Comparison of ENCODE assay signal across 3 fruit fly cellular contexts in the genomic region with DNA sequence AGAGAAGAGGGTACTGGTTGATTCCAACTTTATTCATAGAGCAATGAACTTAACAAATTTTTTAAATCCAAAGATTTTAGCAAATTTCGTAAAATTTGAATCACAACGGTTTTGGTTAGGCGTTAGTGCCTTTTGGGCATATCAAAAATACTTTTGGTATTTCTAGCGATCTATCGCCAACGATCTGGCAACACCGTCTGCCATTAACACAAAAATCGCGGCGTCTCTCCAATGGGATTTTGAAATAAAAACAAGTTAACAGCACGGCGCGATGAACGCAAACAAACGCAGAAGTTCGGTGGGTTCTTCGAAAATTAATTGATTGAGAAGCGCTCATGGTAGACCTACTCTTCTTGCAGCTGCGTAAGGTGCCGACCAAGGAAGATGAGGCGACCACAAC.
TF ChIP-seq lines count a peak whose summit lies in the region.

A gene (plus strand): TSS at position 203 of the 400 bp plus-strand sequence.

- peak; percentile 3 to 32 for TF ChIP-seq CTCF in S2 (optimal IDR thresholded peaks at IDR 0.05; lab: Kevin White, UChicago)
- TF ChIP-seq CTCF in whole organism, embryonic (GFP tag; optimal IDR thresholded peaks at IDR 0.05; lab: Kevin White, UChicago), result peak; percentile 46

TF ChIP-seq in whole organism, adult, 20 proteins besides CTCF, POLR2A, EP300 and RAD21:
- peak; percentile 2 for TF ChIP-seq tj (GFP tag; optimal IDR thresholded peaks at IDR 0.05; lab: Kevin White, UChicago)
- TF ChIP-seq CG7045 (GFP tag; optimal IDR thresholded peaks at IDR 0.05; lab: Kevin White, UChicago), result no peak
- no peak for TF ChIP-seq CG14711 (tag; optimal IDR thresholded peaks at IDR 0.05; lab: Kevin White, UChicago)
- no peak for TF ChIP-seq CG7101 (tag; optimal IDR thresholded peaks at IDR 0.05; lab: Kevin White, UChicago)
- no peak for TF ChIP-seq toe (GFP tag; optimal IDR thresholded peaks at IDR 0.05; lab: Kevin White, UChicago)
- TF ChIP-seq CG12768 (GFP tag; optimal IDR thresholded peaks at IDR 0.05; lab: Kevin White, UChicago), result no peak
- TF ChIP-seq Hr96 (GFP tag; optimal IDR thresholded peaks at IDR 0.05; lab: Kevin White, UChicago), result no peak
- no peak for TF ChIP-seq cnc (optimal IDR thresholded peaks at IDR 0.05; lab: Kevin White, UChicago)
- no peak for TF ChIP-seq Mnt (GFP tag; optimal IDR thresholded peaks at IDR 0.05; lab: Kevin White, UChicago)
- TF ChIP-seq cic (GFP tag; optimal IDR thresholded peaks at IDR 0.05; lab: Kevin White, UChicago), result no peak
- peak; percentile 23 for TF ChIP-seq bab1 (GFP tag; optimal IDR thresholded peaks at IDR 0.05; lab: Kevin White, UChicago)
- TF ChIP-seq pad (GFP tag; optimal IDR thresholded peaks at IDR 0.05; lab: Kevin White, UChicago), result no peak
- no peak for TF ChIP-seq CG11617 (GFP tag; optimal IDR thresholded peaks at IDR 0.05; lab: Kevin White, UChicago)
- no peak for TF ChIP-seq CG33017 (tag; optimal IDR thresholded peaks at IDR 0.05; lab: Kevin White, UChicago)
- no peak for TF ChIP-seq CG5204 (GFP tag; optimal IDR thresholded peaks at IDR 0.05; lab: Kevin White, UChicago)
TF ChIP-seq in whole organism, adult: peak in this region for 2.

TF ChIP-seq in whole organism, embryonic, 481 proteins besides CTCF, POLR2A, EP300 and RAD21 (continues in another document):
- no peak for TF ChIP-seq Trl (optimal IDR thresholded peaks at IDR 0.05; lab: Kevin White, UChicago)
- no peak for TF ChIP-seq Trl (GFP tag; optimal IDR thresholded peaks at IDR 0.05; lab: Kevin White, UChicago)
- TF ChIP-seq CG7928 (GFP tag; optimal IDR thresholded peaks at IDR 0.05; lab: Kevin White, UChicago), result no peak
- no peak for TF ChIP-seq CG15269 (tag; optimal IDR thresholded peaks at IDR 0.05; lab: Kevin White, UChicago)
- 0 out of 2 replicates have a peak, but pooled peaks have one; percentile 25 for TF ChIP-seq CG3847 (GFP tag; IDR thresholded peaks at IDR 0.05; lab: Robert Waterston, UW)
- TF ChIP-seq CG10267 (tag; optimal IDR thresholded peaks at IDR 0.05; lab: Kevin White, UChicago), result peak; percentile 37
- no peak for TF ChIP-seq CG7786 (GFP tag; optimal IDR thresholded peaks at IDR 0.05; lab: Kevin White, UChicago)
- peak; percentile 73 for TF ChIP-seq CG33213 (GFP tag; optimal IDR thresholded peaks at IDR 0.05; lab: Kevin White, UChicago)
- TF ChIP-seq luna (GFP tag; optimal IDR thresholded peaks at IDR 0.05; lab: Kevin White, UChicago), result no peak
- TF ChIP-seq gfzf (GFP tag; optimal IDR thresholded peaks at IDR 0.05; lab: Kevin White, UChicago), result peak; percentile 86
- TF ChIP-seq unc-4 (GFP tag; IDR thresholded peaks at IDR 0.05; lab: Robert Waterston, UW; ENCODE audit: partially characterized antibody), result peak; percentile 50
- TF ChIP-seq jumu (GFP tag; optimal IDR thresholded peaks at IDR 0.05; lab: Kevin White, UChicago), result no peak
- peak; percentile 86 for TF ChIP-seq Ets97D (GFP tag; optimal IDR thresholded peaks at IDR 0.05; lab: Kevin White, UChicago)
- TF ChIP-seq pzg (GFP tag; optimal IDR thresholded peaks at IDR 0.05; lab: Kevin White, UChicago), result peak; percentile 76
- TF ChIP-seq kah (GFP tag; optimal IDR thresholded peaks at IDR 0.05; lab: Kevin White, UChicago), result no peak
- peak; percentile 35; the same call in 1 of the 3 replicates for TF ChIP-seq vnd (GFP tag; IDR thresholded peaks at IDR 0.05; lab: Robert Waterston, UW; ENCODE audit: partially characterized antibody)
- peak; percentile 62 for TF ChIP-seq Sry-δ (GFP tag; optimal IDR thresholded peaks at IDR 0.05; lab: Kevin White, UChicago)
- TF ChIP-seq Eip74EF (GFP tag; optimal IDR thresholded peaks at IDR 0.05; lab: Kevin White, UChicago), result no peak
- no peak for TF ChIP-seq HmgD (GFP tag; optimal IDR thresholded peaks at IDR 0.05; lab: Kevin White, UChicago)
- TF ChIP-seq CG9797 (GFP tag; optimal IDR thresholded peaks at IDR 0.05; lab: Kevin White, UChicago), result peak; percentile 82
- no peak for TF ChIP-seq da (GFP tag; optimal IDR thresholded peaks at IDR 0.05; lab: Kevin White, UChicago)
- TF ChIP-seq Dp (GFP tag; optimal IDR thresholded peaks at IDR 0.05; lab: Kevin White, UChicago), result peak; percentile 86
- TF ChIP-seq tap (tag; optimal IDR thresholded peaks at IDR 0.05; lab: Kevin White, UChicago), result no peak
- TF ChIP-seq CG10274 (GFP tag; optimal IDR thresholded peaks at IDR 0.05; lab: Kevin White, UChicago), result no peak
- TF ChIP-seq Ets65A (GFP tag; lab: Kevin White, UChicago), result no peak
- peak; percentile 65 for TF ChIP-seq Elba2 (GFP tag; optimal IDR thresholded peaks at IDR 0.05; lab: Kevin White, UChicago)
- no peak for TF ChIP-seq CG13123 (GFP tag; optimal IDR thresholded peaks at IDR 0.05; lab: Kevin White, UChicago)
- no peak for TF ChIP-seq CG3838 (GFP tag; optimal IDR thresholded peaks at IDR 0.05; lab: Kevin White, UChicago)
- TF ChIP-seq CG6791 (GFP tag; IDR thresholded peaks at IDR 0.05; lab: Robert Waterston, UW; ENCODE audit: partially characterized antibody), result peak; percentile 43; the same call in 2 of the 3 replicates
- TF ChIP-seq CG34224 (GFP tag; IDR thresholded peaks at IDR 0.05; lab: Robert Waterston, UW; ENCODE audit: partially characterized antibody), result 0 out of 3 replicates have a peak, but pooled peaks have one; percentile 29
- TF ChIP-seq Xrp1 (GFP tag; IDR thresholded peaks at IDR 0.05; lab: Robert Waterston, UW), result no peak
- peak; percentile 25 for TF ChIP-seq CG15514 (GFP tag; optimal IDR thresholded peaks at IDR 0.05; lab: Kevin White, UChicago)
- TF ChIP-seq Oli (tag; optimal IDR thresholded peaks at IDR 0.05; lab: Kevin White, UChicago), result no peak
- no peak for TF ChIP-seq CG14860 (GFP tag; IDR thresholded peaks at IDR 0.05; lab: Robert Waterston, UW; ENCODE audit: partially characterized antibody)
- peak; percentile 47 for TF ChIP-seq stwl (tag; optimal IDR thresholded peaks at IDR 0.05; lab: Kevin White, UChicago)
- TF ChIP-seq CG16815 (GFP tag; optimal IDR thresholded peaks at IDR 0.05; lab: Kevin White, UChicago), result no peak
- TF ChIP-seq E2f2 (GFP tag; IDR thresholded peaks at IDR 0.05; lab: Robert Waterston, UW), result peak; percentile 90
- no peak for TF ChIP-seq unpg (GFP tag; optimal IDR thresholded peaks at IDR 0.05; lab: Kevin White, UChicago)
- TF ChIP-seq Sin3A (optimal IDR thresholded peaks at IDR 0.05; lab: Kevin White, UChicago), result peak; percentile 47
- TF ChIP-seq chinmo (GFP tag; IDR thresholded peaks at IDR 0.05; lab: Robert Waterston, UW; ENCODE audit: partially characterized antibody), result 0 out of 4 replicates have a peak, but pooled peaks have one; percentile 35
- peak; percentile 76 for TF ChIP-seq trem (tag; optimal IDR thresholded peaks at IDR 0.05; lab: Kevin White, UChicago)
- peak; percentile 26 for TF ChIP-seq CG17829 (tag; optimal IDR thresholded peaks at IDR 0.05; lab: Kevin White, UChicago)
- TF ChIP-seq MESR4 (GFP tag; optimal IDR thresholded peaks at IDR 0.05; lab: Kevin White, UChicago), result peak; percentile 41
- no peak for TF ChIP-seq CG1529 (GFP tag; optimal IDR thresholded peaks at IDR 0.05; lab: Kevin White, UChicago)
- TF ChIP-seq CG2199 (GFP tag; IDR thresholded peaks at IDR 0.05; lab: Robert Waterston, UW), result no peak
- peak; percentile 56; the same call in 1 of the 2 replicates for TF ChIP-seq CG13287 (GFP tag; IDR thresholded peaks at IDR 0.05; lab: Robert Waterston, UW; ENCODE audit: partially characterized antibody)
- TF ChIP-seq aop (GFP tag; IDR thresholded peaks at IDR 0.05; lab: Robert Waterston, UW), result no peak
- TF ChIP-seq CG14710 (tag; optimal IDR thresholded peaks at IDR 0.05; lab: Kevin White, UChicago), result peak; percentile 52
- TF ChIP-seq CG17328 (GFP tag; IDR thresholded peaks at IDR 0.05; lab: Robert Waterston, UW), result no peak
- peak in 1 of 3 experiments; percentile 9 for TF ChIP-seq Stat92E (GFP tag; optimal IDR thresholded peaks at IDR 0.05; lab: Kevin White, UChicago)
- TF ChIP-seq CG17186 (GFP tag; optimal IDR thresholded peaks at IDR 0.05; lab: Kevin White, UChicago), result peak; percentile 9
- no peak for TF ChIP-seq CG32767 (GFP tag; IDR thresholded peaks at IDR 0.05; lab: Robert Waterston, UW)
- peak; percentile 54 for TF ChIP-seq YL-1 (GFP tag; optimal IDR thresholded peaks at IDR 0.05; lab: Kevin White, UChicago)
- no peak for TF ChIP-seq pita (GFP tag; optimal IDR thresholded peaks at IDR 0.05; lab: Kevin White, UChicago)
- TF ChIP-seq insv (GFP tag; optimal IDR thresholded peaks at IDR 0.05; lab: Kevin White, UChicago), result peak in 1 of 2 experiments; percentile 80
- no peak for TF ChIP-seq CG3726 (GFP tag; IDR thresholded peaks at IDR 0.05; lab: Robert Waterston, UW)
- peak; percentile 96 for TF ChIP-seq Lhr (GFP tag; optimal IDR thresholded peaks at IDR 0.05; lab: Kevin White, UChicago)
- peak; percentile 80 for TF ChIP-seq CG1603 (tag; optimal IDR thresholded peaks at IDR 0.05; lab: Kevin White, UChicago)
- TF ChIP-seq Sox100B (GFP tag; optimal IDR thresholded peaks at IDR 0.05; lab: Kevin White, UChicago), result no peak
- no peak for TF ChIP-seq CoRest (tag; optimal IDR thresholded peaks at IDR 0.05; lab: Kevin White, UChicago)
- TF ChIP-seq prd (optimal IDR thresholded peaks at IDR 0.05; lab: Kevin White, UChicago), result no peak
- no peak for TF ChIP-seq prd (GFP tag; IDR thresholded peaks at IDR 0.05; lab: Robert Waterston, UW)
- TF ChIP-seq CG8359 (GFP tag; optimal IDR thresholded peaks at IDR 0.05; lab: Kevin White, UChicago; ENCODE audit: borderline replicate concordance), result peak; percentile 22
- TF ChIP-seq CG11560 (tag; IDR thresholded peaks at IDR 0.05; lab: Robert Waterston, UW), result no peak
- TF ChIP-seq BEAF-32 (GFP tag; optimal IDR thresholded peaks at IDR 0.05; lab: Kevin White, UChicago), result peak; percentile 55
- TF ChIP-seq Deaf1 (tag; optimal IDR thresholded peaks at IDR 0.05; lab: Kevin White, UChicago), result no peak
- no peak for TF ChIP-seq twi (tag; optimal IDR thresholded peaks at IDR 0.05; lab: Kevin White, UChicago)
- TF ChIP-seq Opbp (GFP tag; IDR thresholded peaks at IDR 0.05; lab: Robert Waterston, UW; ENCODE audit: partially characterized antibody), result peak; percentile 57; the same call in 1 of the 3 replicates
- no peak for TF ChIP-seq Mes4 (GFP tag; optimal IDR thresholded peaks at IDR 0.05; lab: Kevin White, UChicago)
- no peak for TF ChIP-seq CG31365 (tag; optimal IDR thresholded peaks at IDR 0.05; lab: Kevin White, UChicago)
- no peak for TF ChIP-seq Nf-YC (tag; optimal IDR thresholded peaks at IDR 0.05; lab: Kevin White, UChicago)
